Fruit fly (Drosophila melanogaster) whole organism: ENCODE results near the gene CG46463.

Experiments used
- CG8478 ChIP-seq: fragments of >200 bp; optimal IDR thresholded peaks from 2 replicates; lab custom pipeline; 2018; ENCODE audit warnings: inconsistent platforms
- Dll ChIP-seq: fragments of >200 bp; optimal IDR thresholded peaks from 2 replicates; lab custom pipeline; 2017
- pan ChIP-seq: fragments of >200 bp; optimal IDR thresholded peaks from 2 replicates; lab custom pipeline; 2017
- usp ChIP-seq: fragments of >200 bp; optimal IDR thresholded peaks from 2 replicates; lab custom pipeline; 2017; ENCODE audit warnings: missing biosample characterization, missing genetic modification characterization, mixed read lengths

DNA sequence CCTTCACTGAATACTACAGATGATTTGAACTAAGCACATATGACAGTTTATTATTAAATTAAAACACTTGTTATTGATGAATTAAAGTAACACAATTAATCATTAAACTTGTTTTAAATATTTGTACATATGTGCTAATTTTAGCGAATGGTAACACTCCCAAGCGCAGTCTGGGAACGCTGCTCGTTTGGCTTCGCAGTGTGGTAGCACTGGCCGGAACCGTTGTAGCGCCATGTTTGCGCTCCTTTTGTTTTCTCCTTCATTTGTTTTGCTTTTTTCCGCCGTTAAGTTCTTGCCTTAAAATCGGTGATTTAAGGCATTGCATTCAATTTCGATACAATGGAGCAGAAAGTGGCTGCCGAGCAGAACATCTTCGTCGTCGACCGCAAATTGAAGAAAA, 5.1 kb downstream of the CG46463 start, which contains the start of gene CycJ:
- no peak for TF ChIP-seq CG8478 (lab: Kevin White, UChicago)
- no peak for TF ChIP-seq pan (lab: Kevin White, UChicago)
- TF ChIP-seq usp (GFP tag; lab: Kevin White, UChicago) = no peak
- no peak for TF ChIP-seq Dll
